Worm (Caenorhabditis elegans): ENCODE results near the gene C35D10.1.

DNA sequence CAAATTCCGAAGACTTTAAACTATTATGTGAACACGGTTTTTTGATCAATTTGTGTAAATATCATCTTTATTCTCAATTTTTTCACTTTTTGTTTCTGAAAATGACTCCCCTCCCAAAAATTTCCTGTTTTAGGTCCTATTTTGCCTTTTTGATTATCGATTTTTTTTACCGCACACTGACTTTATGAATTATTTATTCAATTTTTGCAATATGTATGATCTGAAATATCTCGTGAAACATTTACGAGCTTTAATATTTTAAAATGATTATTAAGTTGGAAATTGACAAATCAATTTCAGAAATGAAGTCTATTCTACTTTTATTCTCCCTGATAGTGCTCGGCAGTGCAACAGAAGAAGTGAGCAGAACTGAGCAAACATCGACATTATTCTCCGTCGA is at the start of gene C35D10.1:
- TF ChIP-seq sem-4 (tag; optimal IDR thresholded peaks at IDR 0.05) (no peak), nhr-77 (tag; optimal IDR thresholded peaks at IDR 0.05) (no peak), C34F6.9 (tag; optimal IDR thresholded peaks at IDR 0.05) (no peak), dmd-4 (tag; optimal IDR thresholded peaks at IDR 0.05) (no peak), unc-39 (tag; optimal IDR thresholded peaks at IDR 0.05) (no peak), ztf-11 (tag; optimal IDR thresholded peaks at IDR 0.05) (no peak), Y55F3AM.14 (GFP tag; optimal IDR thresholded peaks at IDR 0.05) (no peak), nhr-237 (tag; optimal IDR thresholded peaks at IDR 0.05) (no peak), snpc-4 (tag; optimal IDR thresholded peaks at IDR 0.05) (no peak), lin-39 (tag; optimal IDR thresholded peaks at IDR 0.05) (no peak)

Data from whole organism, L2 larva.